Fruit fly (Drosophila melanogaster): Measurements from ENCODE around the gene CG33777.

DNA sequence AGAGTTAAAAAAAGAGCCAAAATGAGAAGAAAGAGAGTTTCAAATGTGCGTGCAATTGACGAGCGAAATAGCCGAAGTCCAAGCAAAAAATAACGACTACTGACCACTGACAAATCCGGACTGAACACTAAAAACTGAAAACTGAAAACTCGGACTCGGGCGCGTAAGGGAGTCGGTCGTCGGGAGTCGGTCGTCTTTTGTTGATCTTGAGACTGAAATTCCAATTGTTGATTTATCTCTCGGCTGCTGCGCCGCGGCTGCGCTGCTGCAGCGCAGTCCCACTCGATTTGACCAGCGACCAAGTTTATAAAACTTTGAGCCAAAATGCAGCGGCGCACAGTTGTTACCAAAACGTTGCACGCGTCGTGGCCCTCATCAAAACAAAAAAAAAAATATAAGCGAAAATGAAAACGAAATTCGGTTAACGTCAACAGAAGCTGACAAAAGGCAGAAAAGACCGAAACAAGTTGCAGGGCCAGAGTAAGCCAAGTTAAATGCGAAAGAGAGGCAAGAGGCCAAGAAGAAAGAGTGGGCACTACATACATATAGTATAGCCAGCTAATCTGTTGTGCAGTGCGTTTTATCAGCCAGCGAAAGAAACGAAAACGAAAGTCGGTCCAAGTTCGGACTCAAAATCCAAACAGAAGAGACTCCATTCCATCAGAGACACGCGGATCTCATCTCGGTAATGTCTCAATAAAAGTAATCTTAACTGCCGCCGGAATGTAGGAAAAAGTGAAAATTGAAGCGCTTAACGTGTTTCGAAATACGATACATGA, 22.0 kb downstream of the CG33777 start, which contains the start of gene CG11353:
- TF ChIP-seq insv (GFP tag; optimal IDR thresholded peaks at IDR 0.05) (no peak), hkb (optimal IDR thresholded peaks at IDR 0.05) (no peak), hkb (GFP tag; IDR thresholded peaks at IDR 0.05) (no peak), tap (tag; optimal IDR thresholded peaks at IDR 0.05) (no peak), CG10209 (GFP tag; optimal IDR thresholded peaks at IDR 0.05) (no peak), Gsc (GFP tag; IDR thresholded peaks at IDR 0.05) (no peak), Taf1 (GFP tag; IDR thresholded peaks at IDR 0.05) (no peak)

Measured in whole organism, embryonic.